Comparison of ENCODE assay signal across 3 worm cellular contexts in the genomic region with DNA sequence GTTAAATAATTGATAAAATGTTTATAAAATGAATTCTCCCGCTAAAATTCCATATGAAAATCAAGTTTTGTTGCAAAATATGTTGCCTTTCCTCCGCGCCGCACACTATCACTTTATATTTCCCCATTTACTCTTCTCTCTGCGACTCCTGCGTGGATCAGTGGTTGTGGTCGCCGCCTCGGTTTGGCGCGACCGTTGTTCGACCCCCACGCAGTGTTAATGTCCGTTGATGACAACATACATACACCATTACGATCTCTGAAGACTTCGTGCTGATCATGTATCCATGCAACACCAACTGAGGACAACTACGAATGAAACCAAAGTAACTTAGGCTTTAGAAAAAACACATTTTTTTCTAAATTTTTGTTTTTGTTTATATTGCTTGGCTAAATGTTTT.
TF ChIP-seq lines count a peak whose summit lies in the region.

No protein-coding gene starts in this region.

TF ChIP-seq in whole organism, L4 larva, 104 proteins besides CTCF, POLR2A, EP300 and RAD21 (continued from another document and continues in another):
- TF ChIP-seq nhr-237 (tag; optimal IDR thresholded peaks at IDR 0.05; lab: Kevin White, UChicago) = no peak
- TF ChIP-seq nhr-76 (tag; optimal IDR thresholded peaks at IDR 0.05; lab: Kevin White, UChicago) = no peak
- TF ChIP-seq tag-97 (GFP tag; IDR thresholded peaks at IDR 0.05; lab: Robert Waterston, UW) = no peak
- peak; percentile 88 for TF ChIP-seq spr-3 (GFP tag; optimal IDR thresholded peaks at IDR 0.05; lab: Kevin White, UChicago)
- peak; percentile 81 for TF ChIP-seq ZK337.2 (GFP tag; IDR thresholded peaks at IDR 0.05; lab: Robert Waterston, UW)
- peak in 1 of 2 experiments; percentile 93 for TF ChIP-seq unc-62 (GFP tag; optimal IDR thresholded peaks at IDR 0.05 in 1 of 2; lab: Kevin White, UChicago)
- no peak for TF ChIP-seq unc-62 (tag; optimal IDR thresholded peaks at IDR 0.05; lab: Kevin White, UChicago)
- peak; percentile 85 for TF ChIP-seq lin-38 (GFP tag; IDR thresholded peaks at IDR 0.05; lab: Robert Waterston, UW)
- peak; percentile 66 for TF ChIP-seq zfp-2 (tag; optimal IDR thresholded peaks at IDR 0.05; lab: Kevin White, UChicago)
- no peak for TF ChIP-seq ceh-28 (tag; optimal IDR thresholded peaks at IDR 0.05; lab: Kevin White, UChicago)
- peak; percentile 70 for TF ChIP-seq nhr-48 (tag; optimal IDR thresholded peaks at IDR 0.05; lab: Kevin White, UChicago)
- no peak for TF ChIP-seq hlh-30 (tag; optimal IDR thresholded peaks at IDR 0.05; lab: Kevin White, UChicago; ENCODE audit: insufficient read depth)
- no peak for TF ChIP-seq fos-1 (tag; optimal IDR thresholded peaks at IDR 0.05; lab: Kevin White, UChicago)
- peak; percentile 81 for TF ChIP-seq D1046.2 (GFP tag; IDR thresholded peaks at IDR 0.05; lab: Robert Waterston, UW)
- peak; percentile 89 for TF ChIP-seq spr-1 (tag; optimal IDR thresholded peaks at IDR 0.05; lab: Kevin White, UChicago)
- TF ChIP-seq ama-1 (optimal IDR thresholded peaks at IDR 0.05; lab: Kevin White, UChicago) = no peak
- peak; percentile 97 for TF ChIP-seq vab-7 (GFP tag; IDR thresholded peaks at IDR 0.05; lab: Robert Waterston, UW)
- TF ChIP-seq ctbp-1 (GFP tag; IDR thresholded peaks at IDR 0.05; lab: Robert Waterston, UW) = peak; percentile 93
- peak; percentile 81 for TF ChIP-seq duxl-1 (tag; optimal IDR thresholded peaks at IDR 0.05; lab: Kevin White, UChicago; ENCODE audit: poor library complexity)
- TF ChIP-seq aha-1 (tag; lab: Kevin White, UChicago) = peak; percentile 93
- no peak for TF ChIP-seq ceh-82 (tag; optimal IDR thresholded peaks at IDR 0.05; lab: Kevin White, UChicago)
- no peak for TF ChIP-seq daf-8 (GFP tag; IDR thresholded peaks at IDR 0.05; lab: Robert Waterston, UW)
- peak; percentile 95 for TF ChIP-seq nhr-6 (tag; optimal IDR thresholded peaks at IDR 0.05; lab: Kevin White, UChicago)
- no peak for TF ChIP-seq egl-27 (tag; optimal IDR thresholded peaks at IDR 0.05; lab: Kevin White, UChicago)
- peak; percentile 68 for TF ChIP-seq nhr-77 (tag; optimal IDR thresholded peaks at IDR 0.05; lab: Kevin White, UChicago)
- peak; percentile 87 for TF ChIP-seq nhr-41 (GFP tag; IDR thresholded peaks at IDR 0.05; lab: Robert Waterston, UW)
- TF ChIP-seq php-3 (GFP tag; IDR thresholded peaks at IDR 0.05; lab: Robert Waterston, UW) = peak; percentile 82
- TF ChIP-seq mxl-3 (GFP tag; optimal IDR thresholded peaks at IDR 0.05; lab: Kevin White, UChicago) = peak; percentile 82
- peak; percentile 74 for TF ChIP-seq nhr-28 (tag; optimal IDR thresholded peaks at IDR 0.05; lab: Kevin White, UChicago)
- no peak for TF ChIP-seq nhr-10 (tag; optimal IDR thresholded peaks at IDR 0.05; lab: Kevin White, UChicago)
- peak; percentile 70 for TF ChIP-seq hlh-11 (tag; optimal IDR thresholded peaks at IDR 0.05; lab: Kevin White, UChicago)
- TF ChIP-seq pha-4 (GFP tag; IDR thresholded peaks at IDR 0.05; lab: Robert Waterston, UW) = peak; percentile 92
- TF ChIP-seq pha-4 (tag; optimal IDR thresholded peaks at IDR 0.05; lab: Kevin White, UChicago) = no peak
- no peak for TF ChIP-seq zag-1 (tag; optimal IDR thresholded peaks at IDR 0.05; lab: Kevin White, UChicago)
- TF ChIP-seq mdl-1 (tag; optimal IDR thresholded peaks at IDR 0.05; lab: Kevin White, UChicago) = peak in 1 of 2 experiments; percentile 65
- TF ChIP-seq zfp-3 (GFP tag; conservative IDR thresholded peaks at IDR 0.05; lab: Robert Waterston, UW) = peak; percentile 85
- peak; percentile 81; the same call in 1 of the 2 replicates for TF ChIP-seq saeg-2 (GFP tag; IDR thresholded peaks at IDR 0.05; lab: Robert Waterston, UW)
- TF ChIP-seq nhr-11 (tag; optimal IDR thresholded peaks at IDR 0.05; lab: Kevin White, UChicago) = peak; percentile 67
- peak; percentile 92 for TF ChIP-seq dmd-9 (GFP tag; IDR thresholded peaks at IDR 0.05; lab: Robert Waterston, UW)
- no peak for TF ChIP-seq ceh-32 (tag; optimal IDR thresholded peaks at IDR 0.05; lab: Kevin White, UChicago; ENCODE audit: poor library complexity)
- peak; percentile 10 for TF ChIP-seq R02D3.7 (tag; optimal IDR thresholded peaks at IDR 0.05; lab: Kevin White, UChicago)
- no peak for TF ChIP-seq ztf-11 (tag; optimal IDR thresholded peaks at IDR 0.05; lab: Kevin White, UChicago)
- TF ChIP-seq Y105C5A.15 (GFP tag; IDR thresholded peaks at IDR 0.05; lab: Robert Waterston, UW) = peak; percentile 90

TF ChIP-seq in whole organism, late embryonic, 69 proteins besides CTCF, POLR2A, EP300 and RAD21 (continued from another document and continues in another):
- TF ChIP-seq pha-4 (tag; optimal IDR thresholded peaks at IDR 0.05; lab: Kevin White, UChicago) (no peak), pax-1 (tag; optimal IDR thresholded peaks at IDR 0.05; lab: Kevin White, UChicago) (no peak), eyg-1 (tag; optimal IDR thresholded peaks at IDR 0.05; lab: Kevin White, UChicago) (peak; percentile 54), ceh-9 (tag; optimal IDR thresholded peaks at IDR 0.05; lab: Kevin White, UChicago) (peak; percentile 81), ceh-31 (tag; optimal IDR thresholded peaks at IDR 0.05; lab: Kevin White, UChicago) (peak; percentile 78), gmeb-2 (tag; optimal IDR thresholded peaks at IDR 0.05; lab: Kevin White, UChicago) (peak; percentile 90), sdc-2 (tag; optimal IDR thresholded peaks at IDR 0.05; lab: Kevin White, UChicago) (peak; percentile 85), zip-5 (tag; optimal IDR thresholded peaks at IDR 0.05; lab: Kevin White, UChicago) (peak; percentile 35), lin-11 (tag; optimal IDR thresholded peaks at IDR 0.05; lab: Kevin White, UChicago) (peak; percentile 80), nhr-11 (tag; optimal IDR thresholded peaks at IDR 0.05; lab: Kevin White, UChicago) (no peak), elt-4 (tag; optimal IDR thresholded peaks at IDR 0.05; lab: Kevin White, UChicago) (no peak), ahr-1 (tag; optimal IDR thresholded peaks at IDR 0.05; lab: Kevin White, UChicago) (peak; percentile 22), ceh-2 (tag; optimal IDR thresholded peaks at IDR 0.05; lab: Kevin White, UChicago) (peak; percentile 83), F13H6.1 (tag; optimal IDR thresholded peaks at IDR 0.05; lab: Kevin White, UChicago) (peak; percentile 80), unc-3 (GFP tag; conservative IDR thresholded peaks at IDR 0.05; lab: Robert Waterston, UW) (peak; percentile 85), unc-3 (tag; optimal IDR thresholded peaks at IDR 0.05; lab: Kevin White, UChicago) (peak; percentile 74), K02D7.2 (tag; optimal IDR thresholded peaks at IDR 0.05; lab: Kevin White, UChicago) (peak; percentile 82), nhr-232 (tag; optimal IDR thresholded peaks at IDR 0.05; lab: Kevin White, UChicago) (peak; percentile 66), ceh-30 (tag; optimal IDR thresholded peaks at IDR 0.05; lab: Kevin White, UChicago) (no peak), ceh-6 (GFP tag; optimal IDR thresholded peaks at IDR 0.05; lab: Kevin White, UChicago) (peak; percentile 88), fkh-10 (GFP tag; optimal IDR thresholded peaks at IDR 0.05; lab: Kevin White, UChicago) (no peak), rnt-1 (tag; optimal IDR thresholded peaks at IDR 0.05; lab: Kevin White, UChicago) (peak; percentile 92), pqm-1 (tag; optimal IDR thresholded peaks at IDR 0.05; lab: Kevin White, UChicago) (peak; percentile 87), C08G9.2 (tag; optimal IDR thresholded peaks at IDR 0.05; lab: Kevin White, UChicago) (peak; percentile 78), ceh-19 (GFP tag; optimal IDR thresholded peaks at IDR 0.05; lab: Kevin White, UChicago) (peak; percentile 90), ets-4 (tag; optimal IDR thresholded peaks at IDR 0.05; lab: Kevin White, UChicago) (peak; percentile 70), ztf-16 (tag; optimal IDR thresholded peaks at IDR 0.05; lab: Kevin White, UChicago) (peak; percentile 88), unc-42 (tag; optimal IDR thresholded peaks at IDR 0.05; lab: Kevin White, UChicago) (peak; percentile 56), sox-2 (GFP tag; IDR thresholded peaks at IDR 0.05; lab: Robert Waterston, UW) (peak; percentile 43; the same call in 1 of the 2 replicates), Y22D7AL.16 (tag; optimal IDR thresholded peaks at IDR 0.05; lab: Kevin White, UChicago) (peak; percentile 84), hlh-6 (tag; optimal IDR thresholded peaks at IDR 0.05; lab: Kevin White, UChicago) (peak; percentile 88), npax-4 (tag; optimal IDR thresholded peaks at IDR 0.05; lab: Kevin White, UChicago) (peak; percentile 78), tbx-2 (tag; optimal IDR thresholded peaks at IDR 0.05; lab: Kevin White, UChicago) (peak; percentile 80), pros-1 (tag; optimal IDR thresholded peaks at IDR 0.05; lab: Kevin White, UChicago) (peak; percentile 82), hlh-30 (tag; optimal IDR thresholded peaks at IDR 0.05; lab: Kevin White, UChicago; ENCODE audit: insufficient read depth) (no peak), ttx-3 (tag; optimal IDR thresholded peaks at IDR 0.05; lab: Kevin White, UChicago) (no peak), K09A11.1 (tag; optimal IDR thresholded peaks at IDR 0.05; lab: Kevin White, UChicago; ENCODE audit: insufficient read depth) (no peak), dve-1 (tag; optimal IDR thresholded peaks at IDR 0.05; lab: Kevin White, UChicago) (peak; percentile 83), ceh-24 (tag; optimal IDR thresholded peaks at IDR 0.05; lab: Kevin White, UChicago) (peak; percentile 76), syd-9 (tag; optimal IDR thresholded peaks at IDR 0.05; lab: Kevin White, UChicago) (peak; percentile 92), fkh-6 (tag; optimal IDR thresholded peaks at IDR 0.05; lab: Kevin White, UChicago) (peak; percentile 87), madf-2 (tag; optimal IDR thresholded peaks at IDR 0.05; lab: Kevin White, UChicago) (peak; percentile 86), lim-6 (tag; optimal IDR thresholded peaks at IDR 0.05; lab: Kevin White, UChicago) (peak; percentile 70), unc-86 (tag; optimal IDR thresholded peaks at IDR 0.05; lab: Kevin White, UChicago) (peak; percentile 62), ceh-14 (tag; optimal IDR thresholded peaks at IDR 0.05; lab: Kevin White, UChicago) (peak; percentile 93)

TF ChIP-seq in whole organism, mixed stage, embryonic, 35 proteins besides CTCF, POLR2A, EP300 and RAD21 (continued from another document):
- TF ChIP-seq ztf-11 (tag; optimal IDR thresholded peaks at IDR 0.05; lab: Kevin White, UChicago) = no peak
- TF ChIP-seq unc-62 (GFP tag; optimal IDR thresholded peaks at IDR 0.05; lab: Kevin White, UChicago) = peak; percentile 47
- no peak for TF ChIP-seq ces-1 (GFP tag; optimal IDR thresholded peaks at IDR 0.05; lab: Kevin White, UChicago)
- no peak for TF ChIP-seq hlh-1 (tag; optimal IDR thresholded peaks at IDR 0.05; lab: Kevin White, UChicago)
- peak; percentile 59 for TF ChIP-seq lin-13 (tag; optimal IDR thresholded peaks at IDR 0.05; lab: Kevin White, UChicago)
- peak; percentile 48 for TF ChIP-seq tbx-8 (GFP tag; optimal IDR thresholded peaks at IDR 0.05; lab: Kevin White, UChicago)
- peak; percentile 72 for TF ChIP-seq ham-2 (GFP tag; optimal IDR thresholded peaks at IDR 0.05; lab: Kevin White, UChicago)
TF ChIP-seq in whole organism, mixed stage, embryonic: peak in this region for 21.
